Fruit fly (Drosophila melanogaster): ENCODE measurements around the gene noi.
A peak's percentile ranks its signal among the peaks of the same experiment; 100 is the strongest.

The noi gene

DNA sequence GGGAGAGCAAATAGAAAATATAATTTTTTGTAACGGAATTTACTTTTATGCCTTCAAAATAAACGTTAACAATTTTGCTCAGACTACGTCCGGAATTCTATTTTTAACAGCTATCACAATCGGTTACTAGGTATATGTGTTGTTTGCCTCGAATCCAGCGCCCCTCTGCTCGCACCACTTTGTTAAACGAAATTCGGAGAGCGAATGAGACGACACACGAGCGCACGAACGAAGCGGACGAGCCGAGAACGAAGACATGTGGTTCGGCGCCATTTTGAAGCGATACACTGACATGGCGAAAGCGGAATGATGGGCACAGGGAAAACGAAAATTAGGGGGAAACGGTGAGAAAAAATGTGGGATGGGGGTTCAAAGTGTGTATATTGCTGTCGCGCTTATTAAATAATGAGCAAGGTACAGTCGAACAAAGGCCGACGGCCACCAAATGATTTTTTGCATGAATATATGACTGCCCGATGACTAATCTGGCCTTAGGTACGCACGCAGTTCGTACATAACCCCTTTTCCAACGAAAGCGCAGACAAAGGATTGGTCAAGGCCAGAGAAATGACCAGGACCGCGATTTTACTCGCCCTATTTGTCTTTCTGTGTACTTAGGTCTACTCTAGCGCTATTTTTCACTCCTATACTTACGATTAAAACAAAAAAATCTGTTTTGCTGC is 9.2 kb upstream of the noi start (continued):
- TF ChIP-seq CG15696 (tag; optimal IDR thresholded peaks at IDR 0.05) = no peak
- no peak for TF ChIP-seq bcd (GFP tag; optimal IDR thresholded peaks at IDR 0.05)
- no peak for TF ChIP-seq CG12155 (GFP tag; optimal IDR thresholded peaks at IDR 0.05)
- TF ChIP-seq NC2α (GFP tag; optimal IDR thresholded peaks at IDR 0.05) = no peak
- TF ChIP-seq exex (tag; optimal IDR thresholded peaks at IDR 0.05) = peak; percentile 14
- no peak for TF ChIP-seq croc (GFP tag; conservative IDR thresholded peaks at IDR 0.05)
- TF ChIP-seq PHDP (tag; optimal IDR thresholded peaks at IDR 0.05) = peak; percentile 13
- TF ChIP-seq gce (GFP tag; IDR thresholded peaks at IDR 0.05) = no peak
- no peak for TF ChIP-seq CG34224 (GFP tag; IDR thresholded peaks at IDR 0.05; ENCODE audit: partially characterized antibody)
- no peak for TF ChIP-seq Ada2b (GFP tag; IDR thresholded peaks at IDR 0.05)
- no peak for TF ChIP-seq CG4424 (GFP tag; optimal IDR thresholded peaks at IDR 0.05)
- TF ChIP-seq CG15601 (tag; optimal IDR thresholded peaks at IDR 0.05) = no peak
- TF ChIP-seq CG14441 (GFP tag; IDR thresholded peaks at IDR 0.05) = no peak
- no peak for TF ChIP-seq CG1602 (GFP tag; optimal IDR thresholded peaks at IDR 0.05)
- TF ChIP-seq CG4328 (GFP tag; optimal IDR thresholded peaks at IDR 0.05) = peak; percentile 2
- TF ChIP-seq Ssrp (tag; optimal IDR thresholded peaks at IDR 0.05) = no peak
- TF ChIP-seq psq (GFP tag; optimal IDR thresholded peaks at IDR 0.05) = peak; percentile 95
- TF ChIP-seq wek (GFP tag; optimal IDR thresholded peaks at IDR 0.05) = peak; percentile 58
- TF ChIP-seq CG10274 (GFP tag; optimal IDR thresholded peaks at IDR 0.05) = no peak
- TF ChIP-seq CG10431 (GFP tag; optimal IDR thresholded peaks at IDR 0.05) = peak; percentile 89
- TF ChIP-seq CG10321 (GFP tag; IDR thresholded peaks at IDR 0.05) = no peak
- no peak for TF ChIP-seq Bgb (GFP tag; IDR thresholded peaks at IDR 0.05; ENCODE audit: partially characterized antibody)
- TF ChIP-seq lab (GFP tag; optimal IDR thresholded peaks at IDR 0.05) = no peak
- no peak for TF ChIP-seq CG17359 (tag; optimal IDR thresholded peaks at IDR 0.05)
- TF ChIP-seq Sin3A (optimal IDR thresholded peaks at IDR 0.05) = no peak
- TF ChIP-seq ATbp (GFP tag; optimal IDR thresholded peaks at IDR 0.05) = no peak
- no peak for TF ChIP-seq gcm2 (GFP tag; optimal IDR thresholded peaks at IDR 0.05)
- TF ChIP-seq bbx (GFP tag; IDR thresholded peaks at IDR 0.05; ENCODE audit: partially characterized antibody) = no peak
- TF ChIP-seq kay (GFP tag; optimal IDR thresholded peaks at IDR 0.05) = peak; percentile 37
- no peak for TF ChIP-seq ems (GFP tag; optimal IDR thresholded peaks at IDR 0.05)
- no peak for TF ChIP-seq CG7928 (GFP tag; optimal IDR thresholded peaks at IDR 0.05)
- TF ChIP-seq oc (tag; optimal IDR thresholded peaks at IDR 0.05) = no peak
- no peak for TF ChIP-seq slou (GFP tag; optimal IDR thresholded peaks at IDR 0.05)
- TF ChIP-seq CG2678 (tag; optimal IDR thresholded peaks at IDR 0.05) = peak; percentile 30
- TF ChIP-seq Dip3 (GFP tag; optimal IDR thresholded peaks at IDR 0.05) = no peak
- TF ChIP-seq Usf (GFP tag; optimal IDR thresholded peaks at IDR 0.05) = no peak
- TF ChIP-seq Hr78 (GFP tag; optimal IDR thresholded peaks at IDR 0.05) = peak in 1 of 2 experiments; percentile 52
- no peak for TF ChIP-seq her (GFP tag; optimal IDR thresholded peaks at IDR 0.05)
- peak; percentile 89 for TF ChIP-seq HLHmδ (GFP tag; optimal IDR thresholded peaks at IDR 0.05)
- no peak for TF ChIP-seq fd102C (GFP tag; optimal IDR thresholded peaks at IDR 0.05)
- no peak for TF ChIP-seq usp (GFP tag; optimal IDR thresholded peaks at IDR 0.05)
- TF ChIP-seq CG15479 (GFP tag; optimal IDR thresholded peaks at IDR 0.05) = peak; percentile 7
- no peak for TF ChIP-seq pho (GFP tag; optimal IDR thresholded peaks at IDR 0.05)
- TF ChIP-seq crc (GFP tag; optimal IDR thresholded peaks at IDR 0.05) = no peak
- no peak for TF ChIP-seq Kr (GFP tag; optimal IDR thresholded peaks at IDR 0.05)
- no peak for TF ChIP-seq CG6765 (GFP tag; optimal IDR thresholded peaks at IDR 0.05)
- no peak for TF ChIP-seq HLH54F (GFP tag; optimal IDR thresholded peaks at IDR 0.05)
- TF ChIP-seq CG9609 (GFP tag; optimal IDR thresholded peaks at IDR 0.05) = no peak
- no peak for TF ChIP-seq CG6791 (GFP tag; IDR thresholded peaks at IDR 0.05; ENCODE audit: partially characterized antibody)
- TF ChIP-seq CG7556 (GFP tag; optimal IDR thresholded peaks at IDR 0.05) = no peak

Measured in whole organism, embryonic.